Worm (Caenorhabditis elegans) whole organism, L1 larva: ENCODE results near the gene K03H6.1.
A peak's percentile ranks its signal among the peaks of the same experiment; 100 is the strongest.

ENCODE experiments used
- C04F5.9 ChIP-seq: sonication (generic microtip); optimal IDR thresholded peaks from 2 replicates; lab custom pipeline; 2016; ENCODE audit warnings: missing genetic modification characterization, missing compliant biosample characterization
- aha-1 ChIP-seq: fragments of 150-350 bp; optimal IDR thresholded peaks from 2 replicates; lab custom pipeline; 2014; ENCODE audit warnings: missing biosample characterization, missing genetic modification characterization
- alr-1 ChIP-seq: fragments of 200-800 bp; sonication (Bioruptor generic); optimal IDR thresholded peaks from 2 replicates; lab custom pipeline; 2018; ENCODE audit warnings: borderline replicate concordance, mild to moderate bottlenecking, missing genetic modification characterization, missing compliant biosample characterization
- aly-2 ChIP-seq: fragments of 150-350 bp; optimal IDR thresholded peaks from 2 replicates; lab custom pipeline; 2014; ENCODE audit warnings: missing biosample characterization, missing genetic modification characterization
- ama-1 ChIP-seq: fragments of 150-350 bp; optimal IDR thresholded peaks from 2 replicates; lab custom pipeline; 2014
- blmp-1 ChIP-seq: fragments of 150-350 bp; optimal IDR thresholded peaks from 2 replicates; lab custom pipeline; 2014; ENCODE audit warnings: missing biosample characterization, missing genetic modification characterization
- ceh-8 ChIP-seq: fragments of 200-800 bp; sonication (Bioruptor generic); optimal IDR thresholded peaks from 2 replicates; lab custom pipeline; 2018; ENCODE audit warnings: mild to moderate bottlenecking, missing genetic modification characterization, moderate library complexity, missing compliant biosample characterization
- dpl-1 ChIP-seq, 3 experiments: fragments of 150-350 bp in 2 of 3; sonication (generic microtip) in 1 of 3; optimal IDR thresholded peaks; 2 replicates each; lab custom pipeline; 2014 to 2017; ENCODE audit warnings: missing biosample characterization in 3 of 3, missing genetic modification characterization in 3 of 3, missing genetic modification reagents in 3 of 3
- dsc-1 ChIP-seq: sonication (generic microtip); optimal IDR thresholded peaks from 2 replicates; lab custom pipeline; 2016; ENCODE audit warnings: mild to moderate bottlenecking, missing genetic modification characterization, missing compliant biosample characterization
- efl-1 ChIP-seq, 4 experiments: fragments of 150-350 bp; optimal IDR thresholded peaks in 3 of 4; peaks in 1 of 4; 1 replicate in 1 of 4; 2 replicates in 3 of 4; lab custom pipeline; 2014; ENCODE audit warnings: missing biosample characterization in 2 of 4, missing genetic modification characterization in 2 of 4, missing genetic modification reagents in 2 of 4
- fkh-8 ChIP-seq: sonication (generic microtip); optimal IDR thresholded peaks from 2 replicates; lab custom pipeline; 2016; ENCODE audit warnings: mild to moderate bottlenecking, missing genetic modification characterization, missing compliant biosample characterization
- fos-1 ChIP-seq: fragments of 150-350 bp; optimal IDR thresholded peaks from 2 replicates; lab custom pipeline; 2014; ENCODE audit warnings: missing biosample characterization, missing genetic modification characterization
- hlh-17 ChIP-seq: fragments of 200-800 bp; sonication (Bioruptor generic); optimal IDR thresholded peaks from 2 replicates; lab custom pipeline; 2018; ENCODE audit warnings: missing genetic modification characterization, mild to moderate bottlenecking, missing compliant biosample characterization, moderate library complexity, borderline replicate concordance
- lin-14 ChIP-seq: fragments of 200-800 bp; sonication (Bioruptor generic); optimal IDR thresholded peaks from 2 replicates; lab custom pipeline; 2018; ENCODE audit warnings: mild to moderate bottlenecking, missing genetic modification characterization, moderate library complexity, missing compliant biosample characterization
- lsy-2 ChIP-seq, 2 experiments: fragments of 150-350 bp; optimal IDR thresholded peaks; 2 replicates each; lab custom pipeline; 2014; ENCODE audit warnings: missing biosample characterization in 2 of 2, missing genetic modification characterization in 2 of 2
- mef-2 ChIP-seq: fragments of 150-350 bp; optimal IDR thresholded peaks from 2 replicates; lab custom pipeline; 2014; ENCODE audit warnings: missing biosample characterization, missing genetic modification characterization
- nhr-20 ChIP-seq: sonication (generic microtip); optimal IDR thresholded peaks from 2 replicates; lab custom pipeline; 2016; ENCODE audit warnings: mild to moderate bottlenecking, missing genetic modification characterization, missing compliant biosample characterization
- nhr-237 ChIP-seq: fragments of 150-350 bp; optimal IDR thresholded peaks from 2 replicates; lab custom pipeline; 2014; ENCODE audit warnings: missing biosample characterization, missing genetic modification characterization
- nhr-71 ChIP-seq: sonication (generic microtip); optimal IDR thresholded peaks from 2 replicates; lab custom pipeline; 2016; ENCODE audit warnings: mild to moderate bottlenecking, missing genetic modification characterization, moderate library complexity, missing compliant biosample characterization
- nhr-85 ChIP-seq: sonication (generic microtip); peaks from one replicate; lab custom pipeline; 2016; ENCODE audit warnings: missing genetic modification characterization, inconsistent platforms, missing compliant biosample characterization
- nhr-90 ChIP-seq: sonication (generic microtip); optimal IDR thresholded peaks from 2 replicates; lab custom pipeline; 2016; ENCODE audit warnings: mild to moderate bottlenecking, missing genetic modification characterization, missing compliant biosample characterization; ENCODE audit not compliant: poor library complexity
- pax-3 ChIP-seq: fragments of 200-800 bp; sonication (Bioruptor generic); optimal IDR thresholded peaks from 2 replicates; lab custom pipeline; 2018; ENCODE audit warnings: mild to moderate bottlenecking, missing genetic modification characterization, moderate library complexity, missing compliant biosample characterization
- rnt-1 ChIP-seq: sonication (generic microtip); optimal IDR thresholded peaks from 2 replicates; lab custom pipeline; 2016; ENCODE audit warnings: mild to moderate bottlenecking, missing genetic modification characterization, moderate library complexity, missing compliant biosample characterization
- skn-1 ChIP-seq: fragments of 150-350 bp; optimal IDR thresholded peaks from 2 replicates; lab custom pipeline; 2014; ENCODE audit warnings: missing biosample characterization, missing genetic modification characterization
- snpc-4 ChIP-seq: fragments of 150-350 bp; optimal IDR thresholded peaks from 2 replicates; lab custom pipeline; 2014; ENCODE audit warnings: missing biosample characterization, missing genetic modification characterization
- snu-23 ChIP-seq: sonication (generic microtip); optimal IDR thresholded peaks from 2 replicates; lab custom pipeline; 2016; ENCODE audit warnings: missing genetic modification characterization, missing compliant biosample characterization
- sox-4 ChIP-seq: sonication (generic microtip); optimal IDR thresholded peaks from 2 replicates; lab custom pipeline; 2016; ENCODE audit warnings: missing genetic modification characterization, missing compliant biosample characterization
- sup-37 ChIP-seq: fragments of 200-800 bp; sonication (Bioruptor generic); optimal IDR thresholded peaks from 2 replicates; lab custom pipeline; 2018; ENCODE audit warnings: mild to moderate bottlenecking, missing genetic modification characterization, missing compliant biosample characterization
- unc-30 ChIP-seq: sonication (generic microtip); optimal IDR thresholded peaks from 2 replicates; lab custom pipeline; 2017; ENCODE audit warnings: missing biosample characterization, missing genetic modification characterization
- unc-98 ChIP-seq: fragments of 200-800 bp; sonication (Bioruptor generic); IDR thresholded peaks from 2 replicates; pipeline ENCODE4 v1.3.6; 2022; ENCODE audit warnings: missing genetic modification characterization, missing compliant biosample characterization
- ztf-4 ChIP-seq: fragments of 150-350 bp; optimal IDR thresholded peaks from 2 replicates; lab custom pipeline; 2014; ENCODE audit warnings: missing biosample characterization, missing genetic modification characterization

The K03H6.1 gene

ce11 chrIV:1536316-1536715 lies 12.8 kb downstream of the K03H6.1 start, which contains the start of gene K03H6.5:
TSS of gene K03H6.5 (minus strand) at chrIV:1536416.
- TF ChIP-seq unc-98 (GFP tag; lab: Robert Waterston, UW) (no peak), nhr-85 (no peak), hlh-17 (GFP tag; lab: Kevin White, UChicago) (no peak), nhr-90 (tag; lab: Kevin White, UChicago) (no peak), fos-1 (tag; lab: Kevin White, UChicago) (no peak), alr-1 (no peak), rnt-1 (tag; lab: Kevin White, UChicago) (no peak), sox-4 (no peak), aly-2 (tag; lab: Kevin White, UChicago) (no peak), skn-1 (tag; lab: Kevin White, UChicago) (no peak), sup-37 (no peak), mef-2 (no peak), C04F5.9 (tag; lab: Kevin White, UChicago) (no peak), unc-30 (tag; lab: Kevin White, UChicago) (no peak), fkh-8 (tag; lab: Kevin White, UChicago) (no peak)

- TF ChIP-seq dpl-1 (GFP tag; optimal IDR thresholded peaks at IDR 0.05; lab: Kevin White, UChicago) (no peak), lsy-2 (tag; optimal IDR thresholded peaks at IDR 0.05; lab: Kevin White, UChicago) (peak in 1 of 2 experiments; percentile 6), lin-14 (GFP tag; lab: Kevin White, UChicago) (peak; percentile 66), nhr-237 (tag; lab: Kevin White, UChicago) (no peak), nhr-71 (tag; lab: Kevin White, UChicago) (no peak), rnt-1 (tag; lab: Kevin White, UChicago) (peak; percentile 13), nhr-85 (peak; percentile 73), blmp-1 (tag; lab: Kevin White, UChicago) (peak; percentile 80), efl-1 (optimal IDR thresholded peaks at IDR 0.05; lab: Kevin White, UChicago) (no peak), efl-1 (GFP tag; optimal IDR thresholded peaks at IDR 0.05 in 1 of 2; lab: Kevin White, UChicago) (peak in 1 of 2 experiments; percentile 85)
Measured at ce11 chrIV:1547129-1547528, 23.6 kb downstream of the K03H6.1 start.

- TF ChIP-seq blmp-1 (tag; lab: Kevin White, UChicago) (peak; percentile 32), efl-1 (optimal IDR thresholded peaks at IDR 0.05; lab: Kevin White, UChicago) (no peak), efl-1 (GFP tag; optimal IDR thresholded peaks at IDR 0.05 in 1 of 2; lab: Kevin White, UChicago) (peak in 1 of 2 experiments; percentile 77), ama-1 (lab: Kevin White, UChicago) (peak; percentile 25), snu-23 (peak; percentile 9), ztf-4 (peak; percentile 6), snpc-4 (tag; lab: Kevin White, UChicago) (no peak), nhr-237 (tag; lab: Kevin White, UChicago) (no peak), rnt-1 (tag; lab: Kevin White, UChicago) (peak; percentile 22), pax-3 (tag; lab: Kevin White, UChicago) (no peak), lin-14 (GFP tag; lab: Kevin White, UChicago) (peak; percentile 35), nhr-20 (peak; percentile 9), nhr-71 (tag; lab: Kevin White, UChicago) (peak; percentile 1), C04F5.9 (tag; lab: Kevin White, UChicago) (no peak), nhr-85 (peak; percentile 86)
Measured at ce11 chrIV:1548457-1548861, 24.9 kb downstream of the K03H6.1 start, which contains the start of gene col-107. TSS of gene col-107 (plus strand) at chrIV:1548721.

ce11 chrIV:1549095-1550093 lies 25.9 kb downstream of the K03H6.1 start:
- TF ChIP-seq rnt-1 (tag; lab: Kevin White, UChicago) (peak; percentile 2), aha-1 (tag; lab: Kevin White, UChicago) (no peak), dsc-1 (tag; lab: Kevin White, UChicago) (no peak), nhr-85 (peak; percentile 71), ama-1 (lab: Kevin White, UChicago) (peak; percentile 82), ceh-8 (GFP tag; lab: Kevin White, UChicago) (peak; percentile 72)
